Fruit fly (Drosophila melanogaster): ENCODE measurements around the gene mRpS21.

mRpS21 gene

DNA sequence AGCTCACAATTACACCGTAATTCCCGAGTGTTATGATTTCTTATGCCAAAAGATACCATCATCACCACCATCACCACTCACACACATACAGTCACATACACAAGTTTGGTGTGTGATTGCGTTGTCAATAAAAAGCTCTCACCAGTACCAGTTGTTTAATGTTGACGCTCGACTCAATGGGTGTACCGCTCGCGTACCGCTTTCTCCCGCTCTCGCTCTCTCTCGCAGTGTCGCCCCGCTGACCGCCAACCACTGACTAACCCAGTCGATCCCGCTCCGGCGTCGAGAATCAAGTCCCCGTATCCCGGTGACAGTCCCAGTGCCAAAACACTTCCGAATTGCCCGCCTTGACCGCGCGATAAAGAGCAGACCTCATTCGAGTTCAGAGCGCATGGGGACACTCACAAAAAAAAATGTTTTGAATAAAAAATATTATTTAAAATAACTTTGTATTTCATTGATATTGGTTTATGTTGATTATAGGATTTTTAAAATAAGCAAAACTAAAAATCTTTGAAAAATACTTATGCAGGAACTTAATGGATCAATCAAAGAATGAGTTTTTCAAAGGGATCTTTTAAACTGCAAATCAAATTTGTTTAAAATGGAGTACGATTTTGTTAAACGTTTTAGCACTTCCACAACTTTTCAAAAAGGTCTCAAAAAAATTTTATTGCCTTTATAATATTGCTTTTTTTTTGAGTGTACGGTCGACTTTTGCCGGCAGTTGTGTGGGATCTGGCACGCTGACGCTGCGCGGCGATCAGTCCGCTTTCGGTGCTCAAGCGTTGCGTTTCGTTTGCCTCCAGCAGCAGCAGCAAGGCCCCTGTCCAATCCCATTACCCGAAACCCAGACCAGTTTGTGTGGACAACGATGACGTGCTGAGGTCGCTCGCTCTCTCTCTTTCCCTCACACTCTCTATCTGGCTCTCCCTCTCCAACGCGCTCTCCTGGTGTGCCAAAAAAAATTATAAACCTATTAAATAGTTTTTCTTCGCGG, 17.1 kb downstream of the mRpS21 start, which contains the start of gene Dic1 (continued):
- TF ChIP-seq CG7786 (GFP tag; optimal IDR thresholded peaks at IDR 0.05) (peak; percentile 91), Six4 (GFP tag; optimal IDR thresholded peaks at IDR 0.05) (peak; percentile 93), CG17568 (GFP tag; optimal IDR thresholded peaks at IDR 0.05) (peak; percentile 84), YL-1 (GFP tag; optimal IDR thresholded peaks at IDR 0.05) (peak; percentile 93), CG13894 (tag; optimal IDR thresholded peaks at IDR 0.05) (peak; percentile 94), CG1233 (GFP tag; optimal IDR thresholded peaks at IDR 0.05) (peak; percentile 97), Stat92E (GFP tag; optimal IDR thresholded peaks at IDR 0.05) (no peak), bigmax (GFP tag; optimal IDR thresholded peaks at IDR 0.05) (no peak), CG10959 (GFP tag; IDR thresholded peaks at IDR 0.05) (peak; percentile 79), ash1 (GFP tag; optimal IDR thresholded peaks at IDR 0.05) (no peak), kay (GFP tag; optimal IDR thresholded peaks at IDR 0.05) (peak; percentile 91), CG6654 (GFP tag; optimal IDR thresholded peaks at IDR 0.05) (peak; percentile 90), Hr39 (optimal IDR thresholded peaks at IDR 0.05) (no peak), GATAe (GFP tag; conservative IDR thresholded peaks at IDR 0.05) (peak; percentile 65), prd (optimal IDR thresholded peaks at IDR 0.05) (no peak), prd (GFP tag; IDR thresholded peaks at IDR 0.05) (peak; percentile 92), CG7928 (GFP tag; optimal IDR thresholded peaks at IDR 0.05) (peak; percentile 80), CG8924 (tag; optimal IDR thresholded peaks at IDR 0.05) (peak; percentile 98), CG2678 (tag; optimal IDR thresholded peaks at IDR 0.05) (peak; percentile 99), dm (GFP tag; optimal IDR thresholded peaks at IDR 0.05) (peak; percentile 84), Sin3A (optimal IDR thresholded peaks at IDR 0.05) (no peak), mam (GFP tag; optimal IDR thresholded peaks at IDR 0.05) (peak; percentile 92), CG14710 (tag; optimal IDR thresholded peaks at IDR 0.05) (peak; percentile 98), fd64A (GFP tag; optimal IDR thresholded peaks at IDR 0.05) (peak; percentile 18)

DNA sequence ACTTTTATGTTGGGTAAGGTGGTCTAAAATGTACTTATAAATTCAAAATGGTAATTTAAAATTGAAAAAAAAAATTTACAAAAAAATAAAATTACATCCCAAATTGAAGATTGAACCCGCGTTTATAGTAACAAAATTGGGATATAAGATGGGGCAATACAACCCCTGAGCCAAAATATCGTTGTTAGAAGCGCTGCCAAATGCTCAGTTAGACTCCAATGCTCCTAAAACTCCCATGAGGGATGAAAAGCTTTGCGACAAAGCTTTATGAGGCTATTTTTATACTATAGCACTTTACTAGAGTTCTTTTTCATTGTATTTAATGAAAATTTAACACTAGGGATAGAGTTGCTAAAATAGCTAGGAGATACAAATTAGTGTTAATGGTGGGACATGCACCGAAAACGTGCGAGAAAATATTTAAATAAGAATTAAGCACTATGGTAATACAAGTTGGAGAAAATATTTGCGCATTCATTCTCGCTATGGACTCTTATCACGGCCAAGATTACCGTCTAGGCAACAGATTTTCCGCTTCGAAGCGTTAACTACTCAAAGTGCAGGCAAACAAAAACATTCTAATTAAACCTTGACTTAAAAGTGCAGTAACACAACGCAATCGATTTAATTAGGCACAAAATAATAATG, 18.1 kb downstream of the mRpS21 start:
- TF ChIP-seq HLH4C (GFP tag; IDR thresholded peaks at IDR 0.05; ENCODE audit: partially characterized antibody): 0 out of 3 replicates have a peak, but pooled peaks have one; percentile 44
- TF ChIP-seq Bdp1 (GFP tag; optimal IDR thresholded peaks at IDR 0.05): peak; percentile 96
- TF ChIP-seq Blimp-1 (GFP tag; optimal IDR thresholded peaks at IDR 0.05): no peak
- no peak for TF ChIP-seq sens-2 (GFP tag; IDR thresholded peaks at IDR 0.05)
- TF ChIP-seq Gsc (GFP tag; IDR thresholded peaks at IDR 0.05): no peak
- peak in 1 of 2 experiments; percentile 80 for TF ChIP-seq eve (GFP tag; optimal IDR thresholded peaks at IDR 0.05)
- TF ChIP-seq Hr3 (GFP tag; optimal IDR thresholded peaks at IDR 0.05): no peak
- TF ChIP-seq sc (optimal IDR thresholded peaks at IDR 0.05): no peak
- TF ChIP-seq sc (GFP tag; optimal IDR thresholded peaks at IDR 0.05): no peak
- TF ChIP-seq Med (GFP tag): peak; percentile 23
- TF ChIP-seq cato (GFP tag; optimal IDR thresholded peaks at IDR 0.05; ENCODE audit: borderline replicate concordance): no peak

DNA sequence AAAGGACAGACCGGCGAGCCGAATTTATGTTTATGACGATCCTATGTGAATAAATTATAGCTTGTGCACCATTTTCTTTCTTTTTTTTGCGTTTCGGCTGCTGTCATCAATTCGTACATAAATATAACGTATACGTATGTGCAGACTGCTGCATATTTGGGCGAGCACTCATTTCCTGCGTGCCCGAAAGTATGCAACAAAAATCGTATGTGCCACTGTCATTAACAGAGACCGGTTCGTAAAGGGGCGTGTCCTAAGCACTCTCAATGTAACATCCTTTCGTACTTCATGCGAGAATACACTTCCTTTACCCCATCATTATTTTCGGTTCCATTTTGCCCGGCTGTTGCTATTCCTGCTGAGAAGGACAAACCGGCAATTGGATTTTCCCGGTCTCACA, 21.5 kb downstream of the mRpS21 start:
- TF ChIP-seq CG16813 (GFP tag; IDR thresholded peaks at IDR 0.05; ENCODE audit: partially characterized antibody): no peak
- TF ChIP-seq CG4424 (GFP tag; optimal IDR thresholded peaks at IDR 0.05): no peak
- TF ChIP-seq CG1792 (GFP tag; optimal IDR thresholded peaks at IDR 0.05): no peak
- no peak for TF ChIP-seq prd (optimal IDR thresholded peaks at IDR 0.05)
- TF ChIP-seq prd (GFP tag; IDR thresholded peaks at IDR 0.05): no peak
- no peak for TF ChIP-seq hkb (optimal IDR thresholded peaks at IDR 0.05)
- TF ChIP-seq hkb (GFP tag; IDR thresholded peaks at IDR 0.05): no peak
- no peak for TF ChIP-seq CG14014 (GFP tag; IDR thresholded peaks at IDR 0.05)
- no peak for TF ChIP-seq knrl (GFP tag; IDR thresholded peaks at IDR 0.05; ENCODE audit: partially characterized antibody)
- TF ChIP-seq amos (GFP tag; IDR thresholded peaks at IDR 0.05; ENCODE audit: partially characterized antibody): no peak
- no peak for TF ChIP-seq CG15479 (GFP tag; optimal IDR thresholded peaks at IDR 0.05)
- TF ChIP-seq CG34376 (GFP tag; optimal IDR thresholded peaks at IDR 0.05): no peak
- peak; percentile 51 for TF ChIP-seq sens (GFP tag)
- TF ChIP-seq row (GFP tag; IDR thresholded peaks at IDR 0.05): no peak
- TF ChIP-seq CG18619 (GFP tag; optimal IDR thresholded peaks at IDR 0.05): no peak
